Worm (Caenorhabditis elegans) whole organism, young adult: ENCODE measurements around the gene F25G6.8.

Source experiments
- F22D6.2 ChIP-seq: sonication (generic microtip); optimal IDR thresholded peaks from 2 replicates; lab custom pipeline; 2016; ENCODE audit warnings: mild to moderate bottlenecking, missing genetic modification characterization, missing compliant biosample characterization
- F23B12.7 ChIP-seq: sonication (generic microtip); optimal IDR thresholded peaks from 2 replicates; lab custom pipeline; 2017; ENCODE audit warnings: missing genetic modification characterization, mild to moderate bottlenecking, missing compliant biosample characterization, antibody characterized with exemption, moderate library complexity; ENCODE audit not compliant: insufficient read depth
- Y53G8AR.9 ChIP-seq: fragments of 200-800 bp; sonication (Bioruptor generic); conservative IDR thresholded peaks from 2 replicates; pipeline ENCODE4 v1.3.6; 2022; ENCODE audit warnings: missing genetic modification reagents, missing genetic modification characterization, missing compliant biosample characterization
- aptf-3 ChIP-seq: fragments of 200-800 bp; sonication (Bioruptor generic); IDR thresholded peaks from 2 replicates; pipeline ENCODE4 v1.3.6; 2022; ENCODE audit warnings: missing genetic modification characterization, missing compliant biosample characterization
- dpl-1 ChIP-seq: fragments of 150-350 bp; optimal IDR thresholded peaks from 2 replicates; lab custom pipeline; 2014; ENCODE audit warnings: missing biosample characterization, missing genetic modification reagents, missing genetic modification characterization
- lin-35 ChIP-seq, 3 experiments: fragments of 150-350 bp in 2 of 3; sonication (generic microtip) in 1 of 3; optimal IDR thresholded peaks; 2 replicates each; lab custom pipeline; 2014 to 2018; ENCODE audit warnings: missing biosample characterization in 3 of 3, missing genetic modification characterization in 3 of 3, missing genetic modification reagents in 3 of 3
- madf-8 ChIP-seq: fragments of 200-800 bp; sonication (Bioruptor generic); conservative IDR thresholded peaks from 2 replicates; pipeline ENCODE4 v1.3.6; 2022; ENCODE audit warnings: missing genetic modification reagents, missing genetic modification characterization, missing compliant biosample characterization
- sdz-38 ChIP-seq: sonication (generic microtip); optimal IDR thresholded peaks from 2 replicates; lab custom pipeline; 2016; ENCODE audit warnings: missing genotype, missing genetic modification characterization, missing compliant biosample characterization
- ztf-18 ChIP-seq: sonication (generic microtip); optimal IDR thresholded peaks from 2 replicates; lab custom pipeline; 2016; ENCODE audit warnings: missing genotype, mild to moderate bottlenecking, missing genetic modification characterization, missing compliant biosample characterization
- ztf-6 ChIP-seq: fragments of 200-800 bp; sonication (Bioruptor generic); IDR thresholded peaks from 2 replicates; pipeline ENCODE4 v1.3.6; 2022; ENCODE audit warnings: missing genetic modification reagents, missing genetic modification characterization, missing compliant biosample characterization

ce11 chrV:8607353-8607850 is 42.4 kb upstream of the F25G6.8 start, which contains the start of gene smk-1:
- TF ChIP-seq aptf-3 (GFP tag; lab: Robert Waterston, UW) (no peak), ztf-18 (no peak), madf-8 (GFP tag; lab: Robert Waterston, UW) (no peak), F22D6.2 (tag; lab: Kevin White, UChicago) (no peak), F23B12.7 (no peak), ztf-6 (GFP tag; lab: Robert Waterston, UW) (no peak), dpl-1 (GFP tag; lab: Kevin White, UChicago) (no peak), Y53G8AR.9 (GFP tag; lab: Robert Waterston, UW) (no peak), sdz-38 (tag; lab: Kevin White, UChicago) (no peak), lin-35 (GFP tag; optimal IDR thresholded peaks at IDR 0.05; lab: Kevin White, UChicago) (no peak)
